Fruit fly (Drosophila melanogaster): ENCODE data around the gene CG13050.

CG13050 gene

dm6 chr3L:16263043-16263442 is 16.0 kb downstream of the CG13050 start, which contains the start of gene CG13070:
CG13070 (plus strand) TSS chr3L:16263343.
- no peak for TF ChIP-seq CG12299 (tag; optimal IDR thresholded peaks at IDR 0.05)
- no peak for TF ChIP-seq ken (GFP tag; IDR thresholded peaks at IDR 0.05)
- TF ChIP-seq bigmax (GFP tag; optimal IDR thresholded peaks at IDR 0.05) = no peak
- no peak for TF ChIP-seq gro (GFP tag; optimal IDR thresholded peaks at IDR 0.05)
- TF ChIP-seq mirr (GFP tag; optimal IDR thresholded peaks at IDR 0.05) = no peak
- no peak for TF ChIP-seq YL-1 (GFP tag; optimal IDR thresholded peaks at IDR 0.05)
- no peak for TF ChIP-seq CG30020 (tag; optimal IDR thresholded peaks at IDR 0.05)
- TF ChIP-seq sens (GFP tag) = no peak
- no peak for TF ChIP-seq CTCF (GFP tag; optimal IDR thresholded peaks at IDR 0.05)
- no peak for TF ChIP-seq CG4617 (GFP tag; optimal IDR thresholded peaks at IDR 0.05; ENCODE audit: borderline replicate concordance)
- TF ChIP-seq otp (GFP tag; IDR thresholded peaks at IDR 0.05) = no peak
- no peak for TF ChIP-seq ems (GFP tag; optimal IDR thresholded peaks at IDR 0.05)
- TF ChIP-seq CG5953 (GFP tag; IDR thresholded peaks at IDR 0.05) = no peak
- TF ChIP-seq eve (GFP tag; optimal IDR thresholded peaks at IDR 0.05) = no peak
- no peak for TF ChIP-seq peb (GFP tag; IDR thresholded peaks at IDR 0.05)

- TF ChIP-seq vnd (GFP tag; IDR thresholded peaks at IDR 0.05; ENCODE audit: partially characterized antibody) = no peak
- TF ChIP-seq h (optimal IDR thresholded peaks at IDR 0.05) = no peak
- TF ChIP-seq lov (optimal IDR thresholded peaks at IDR 0.05) = no peak
- TF ChIP-seq lov (GFP tag; IDR thresholded peaks at IDR 0.05) = no peak
- TF ChIP-seq CG8388 (GFP tag; optimal IDR thresholded peaks at IDR 0.05) = no peak
- no peak for TF ChIP-seq trh (GFP tag; optimal IDR thresholded peaks at IDR 0.05)
- no peak for TF ChIP-seq tna (GFP tag; IDR thresholded peaks at IDR 0.05; ENCODE audit: partially characterized antibody)
- no peak for TF ChIP-seq z (GFP tag; IDR thresholded peaks at IDR 0.05)
- no peak for TF ChIP-seq nom (GFP tag; optimal IDR thresholded peaks at IDR 0.05)
- no peak for TF ChIP-seq Hr78 (GFP tag; optimal IDR thresholded peaks at IDR 0.05)
- no peak for TF ChIP-seq Taf1 (GFP tag; IDR thresholded peaks at IDR 0.05)
- no peak for TF ChIP-seq CG4617 (GFP tag; optimal IDR thresholded peaks at IDR 0.05; ENCODE audit: borderline replicate concordance)
- TF ChIP-seq CG4820 (GFP tag; optimal IDR thresholded peaks at IDR 0.05) = no peak
- TF ChIP-seq crol (GFP tag; IDR thresholded peaks at IDR 0.05) = no peak
- TF ChIP-seq caup (GFP tag; optimal IDR thresholded peaks at IDR 0.05; ENCODE audit: severe bottlenecking) = no peak
- TF ChIP-seq Ada2b (GFP tag; IDR thresholded peaks at IDR 0.05) = no peak
- no peak for TF ChIP-seq CG7928 (GFP tag; optimal IDR thresholded peaks at IDR 0.05)
Observed at dm6 chr3L:16262440-16262839, 16.6 kb downstream of the CG13050 start, which contains the start of gene CG13071. CG13071 (plus strand) TSS chr3L:16262740.

- TF ChIP-seq BEAF-32 (GFP tag; optimal IDR thresholded peaks at IDR 0.05) = no peak
- TF ChIP-seq hb (GFP tag; IDR thresholded peaks at IDR 0.05; ENCODE audit: partially characterized antibody) = no peak
- no peak for TF ChIP-seq odd (GFP tag; optimal IDR thresholded peaks at IDR 0.05)
- no peak for TF ChIP-seq gfzf (GFP tag; optimal IDR thresholded peaks at IDR 0.05)
- TF ChIP-seq tna (GFP tag; IDR thresholded peaks at IDR 0.05; ENCODE audit: partially characterized antibody) = no peak
- TF ChIP-seq tio (GFP tag; optimal IDR thresholded peaks at IDR 0.05) = no peak
- TF ChIP-seq insv (GFP tag; optimal IDR thresholded peaks at IDR 0.05) = no peak
- no peak for TF ChIP-seq gcm2 (GFP tag; optimal IDR thresholded peaks at IDR 0.05)
- no peak for TF ChIP-seq CG6765 (GFP tag; optimal IDR thresholded peaks at IDR 0.05)
- TF ChIP-seq al (GFP tag; IDR thresholded peaks at IDR 0.05) = no peak
- no peak for TF ChIP-seq CG17359 (tag; optimal IDR thresholded peaks at IDR 0.05)
Observed at dm6 chr3L:16261505-16261904, 17.6 kb downstream of the CG13050 start, which contains the start of gene CG34247. CG34247 (minus strand) TSS chr3L:16261605.

All from whole organism, embryonic.